Worm (Caenorhabditis elegans) whole organism, L3 larva: ENCODE results near the gene F38B7.17.

ENCODE experiments used
- R02D3.7 ChIP-seq: fragments of 150-350 bp; optimal IDR thresholded peaks from 2 replicates; lab custom pipeline; 2014; ENCODE audit warnings: missing biosample characterization, missing genetic modification characterization
- ZK546.5 ChIP-seq: sonication (generic microtip); optimal IDR thresholded peaks from 2 replicates; lab custom pipeline; 2017; ENCODE audit warnings: missing biosample characterization, missing genetic modification characterization
- aly-2 ChIP-seq: fragments of 150-350 bp; optimal IDR thresholded peaks from 2 replicates; lab custom pipeline; 2014; ENCODE audit warnings: missing biosample characterization, missing genetic modification characterization
- ama-1 ChIP-seq: fragments of 150-350 bp; optimal IDR thresholded peaks from 2 replicates; lab custom pipeline; 2018
- ceh-28 ChIP-seq: fragments of 150-350 bp; optimal IDR thresholded peaks from 2 replicates; lab custom pipeline; 2014; ENCODE audit warnings: missing biosample characterization, missing genetic modification reagents, missing genetic modification characterization
- ceh-82 ChIP-seq: fragments of 150-350 bp; optimal IDR thresholded peaks from 2 replicates; lab custom pipeline; 2014; ENCODE audit warnings: missing biosample characterization, missing genetic modification characterization
- daf-12 ChIP-seq: fragments of 150-350 bp; optimal IDR thresholded peaks from 2 replicates; lab custom pipeline; 2014; ENCODE audit warnings: missing biosample characterization, missing genetic modification reagents, missing genetic modification characterization
- egl-27 ChIP-seq: sonication (generic microtip); optimal IDR thresholded peaks from 4 replicates; lab custom pipeline; 2017; ENCODE audit warnings: missing biosample characterization, missing genetic modification reagents, missing genetic modification characterization
- egl-5 ChIP-seq: fragments of 150-350 bp; optimal IDR thresholded peaks from 2 replicates; lab custom pipeline; 2017; ENCODE audit warnings: missing biosample characterization, missing genetic modification reagents, missing genetic modification characterization, inconsistent platforms
- elt-1 ChIP-seq: fragments of 150-350 bp; optimal IDR thresholded peaks from 2 replicates; lab custom pipeline; 2014; ENCODE audit warnings: missing biosample characterization, missing genetic modification characterization
- elt-2 ChIP-seq: sonication (generic microtip); optimal IDR thresholded peaks from 2 replicates; lab custom pipeline; 2016; ENCODE audit warnings: missing genetic modification reagents, mild to moderate bottlenecking, missing genetic modification characterization, missing compliant biosample characterization
- elt-3 ChIP-seq, 3 experiments: fragments of 150-350 bp in 1 of 3; sonication (generic microtip) in 2 of 3; optimal IDR thresholded peaks; 2 replicates in 2 of 3; 4 replicates in 1 of 3; lab custom pipeline; 2014 to 2017; ENCODE audit warnings: missing biosample characterization in 3 of 3, missing genetic modification characterization in 3 of 3
- eor-1 ChIP-seq, 2 experiments: fragments of 150-350 bp; optimal IDR thresholded peaks; 2 replicates each; lab custom pipeline; 2014 to 2018; ENCODE audit warnings: missing biosample characterization in 2 of 2, missing genetic modification characterization in 2 of 2
- fkh-10 ChIP-seq: sonication (generic microtip); optimal IDR thresholded peaks from 2 replicates; lab custom pipeline; 2017; ENCODE audit warnings: missing biosample characterization, missing genetic modification reagents, missing genetic modification characterization
- fkh-2 ChIP-seq: fragments of 150-350 bp; optimal IDR thresholded peaks from 2 replicates; lab custom pipeline; 2014; ENCODE audit warnings: missing biosample characterization, missing genetic modification reagents, missing genetic modification characterization
- hmg-11 ChIP-seq: sonication (generic microtip); optimal IDR thresholded peaks from 2 replicates; lab custom pipeline; 2016; ENCODE audit warnings: missing genetic modification characterization, missing compliant biosample characterization
- jun-1 ChIP-seq: fragments of 150-350 bp; optimal IDR thresholded peaks from 2 replicates; lab custom pipeline; 2014; ENCODE audit warnings: missing biosample characterization, missing genetic modification reagents, missing genetic modification characterization
- lin-15B ChIP-seq: fragments of 150-350 bp; optimal IDR thresholded peaks from 2 replicates; lab custom pipeline; 2014; ENCODE audit warnings: missing biosample characterization, missing genetic modification characterization
- lin-39 ChIP-seq: fragments of 150-350 bp; optimal IDR thresholded peaks from 2 replicates; lab custom pipeline; 2018; ENCODE audit warnings: missing biosample characterization, missing genetic modification reagents, missing genetic modification characterization
- lsy-12 ChIP-seq: sonication (generic microtip); optimal IDR thresholded peaks from 2 replicates; lab custom pipeline; 2016; ENCODE audit warnings: mild to moderate bottlenecking, missing genetic modification characterization, missing compliant biosample characterization
- mdl-1 ChIP-seq: fragments of 150-350 bp; optimal IDR thresholded peaks from 2 replicates; lab custom pipeline; 2014; ENCODE audit warnings: missing biosample characterization, missing genetic modification characterization
- mml-1 ChIP-seq: fragments of 150-350 bp; sonication (generic microtip); optimal IDR thresholded peaks from 3 replicates; lab custom pipeline; 2014; ENCODE audit warnings: missing biosample characterization, missing genetic modification characterization
- nfya-1 ChIP-seq: sonication (generic microtip); optimal IDR thresholded peaks from 2 replicates; lab custom pipeline; 2017; ENCODE audit warnings: missing genetic modification characterization, mild to moderate bottlenecking, missing compliant biosample characterization, antibody characterized with exemption, moderate library complexity; ENCODE audit not compliant: insufficient read depth
- nhr-11 ChIP-seq: fragments of 150-350 bp; optimal IDR thresholded peaks from 2 replicates; lab custom pipeline; 2014; ENCODE audit warnings: missing biosample characterization, missing genetic modification characterization
- nhr-23 ChIP-seq: fragments of 150-350 bp; optimal IDR thresholded peaks from 2 replicates; lab custom pipeline; 2014; ENCODE audit warnings: missing biosample characterization, missing genetic modification reagents, missing genetic modification characterization
- nhr-25 ChIP-seq: sonication (generic microtip); optimal IDR thresholded peaks from 2 replicates; lab custom pipeline; 2017; ENCODE audit warnings: missing biosample characterization, missing genetic modification characterization
- nhr-43 ChIP-seq: sonication (generic microtip); optimal IDR thresholded peaks from 2 replicates; lab custom pipeline; 2016; ENCODE audit warnings: mild to moderate bottlenecking, missing genetic modification characterization, missing compliant biosample characterization; ENCODE audit not compliant: poor library complexity, severe bottlenecking
- nhr-77 ChIP-seq: fragments of 150-350 bp; optimal IDR thresholded peaks from 2 replicates; lab custom pipeline; 2014; ENCODE audit warnings: missing biosample characterization, missing genetic modification characterization
- pha-4 ChIP-seq: fragments of 150-350 bp; optimal IDR thresholded peaks from 2 replicates; lab custom pipeline; 2014; ENCODE audit warnings: missing biosample characterization, missing genetic modification reagents, missing genetic modification characterization
- pqm-1 ChIP-seq: fragments of 150-350 bp; optimal IDR thresholded peaks from 2 replicates; lab custom pipeline; 2017; ENCODE audit warnings: missing biosample characterization, missing genetic modification characterization, inconsistent platforms
- sea-2 ChIP-seq: fragments of 150-350 bp; sonication (generic microtip); optimal IDR thresholded peaks from 4 replicates; lab custom pipeline; 2014; ENCODE audit warnings: missing biosample characterization, missing genetic modification reagents, missing genetic modification characterization
- snpc-4 ChIP-seq: fragments of 150-350 bp; optimal IDR thresholded peaks from 2 replicates; lab custom pipeline; 2014; ENCODE audit warnings: missing biosample characterization, missing genetic modification characterization
- tbx-2 ChIP-seq: sonication (generic microtip); optimal IDR thresholded peaks from 2 replicates; lab custom pipeline; 2016; ENCODE audit warnings: mild to moderate bottlenecking, missing genetic modification characterization, missing compliant biosample characterization
- unc-39 ChIP-seq: sonication (generic microtip); optimal IDR thresholded peaks from 4 replicates; lab custom pipeline; 2017; ENCODE audit warnings: missing biosample characterization, missing genetic modification characterization
- unc-62 ChIP-seq: fragments of 150-350 bp; sonication (generic microtip); optimal IDR thresholded peaks from 4 replicates; lab custom pipeline; 2014; ENCODE audit warnings: missing biosample characterization, missing genetic modification reagents, missing genetic modification characterization
- zag-1 ChIP-seq: fragments of 150-350 bp; optimal IDR thresholded peaks from 2 replicates; lab custom pipeline; 2014; ENCODE audit warnings: missing biosample characterization, missing genetic modification characterization
- ztf-4 ChIP-seq: fragments of 150-350 bp; optimal IDR thresholded peaks from 2 replicates; lab custom pipeline; 2014; ENCODE audit warnings: missing biosample characterization, missing genetic modification characterization

Gene F38B7.17

DNA sequence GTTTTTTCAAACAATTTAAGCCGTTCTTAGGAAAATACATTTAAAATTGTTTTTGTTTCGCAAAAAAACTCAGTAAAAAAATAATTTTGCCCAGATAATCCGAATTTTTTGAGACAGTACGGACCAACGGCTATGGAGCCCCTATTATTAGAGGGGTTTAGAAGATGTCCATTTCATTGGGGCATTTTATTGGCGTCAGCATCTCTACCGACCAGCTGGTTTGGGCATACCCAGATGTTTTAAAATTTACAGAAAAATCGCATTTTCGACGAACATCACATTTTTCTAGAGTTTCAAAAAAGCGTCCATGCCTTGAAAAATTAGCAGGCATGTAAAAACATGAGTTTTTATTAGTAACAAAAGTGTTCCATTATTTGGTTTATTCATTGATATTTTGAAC lies 7.5 kb downstream of the F38B7.17 start:
- TF ChIP-seq snpc-4 (tag; lab: Kevin White, UChicago) (no peak), unc-39 (tag; lab: Kevin White, UChicago) (no peak), ceh-82 (tag; lab: Kevin White, UChicago) (no peak), ceh-28 (tag; lab: Kevin White, UChicago) (no peak), zag-1 (no peak), fkh-2 (tag; lab: Kevin White, UChicago) (no peak), nfya-1 (no peak), aly-2 (tag; lab: Kevin White, UChicago) (no peak), egl-27 (tag; lab: Kevin White, UChicago) (no peak), lsy-12 (tag; lab: Kevin White, UChicago) (no peak), hmg-11 (no peak), R02D3.7 (no peak)
- TF ChIP-seq, all 47 proteins: peak for 0

DNA sequence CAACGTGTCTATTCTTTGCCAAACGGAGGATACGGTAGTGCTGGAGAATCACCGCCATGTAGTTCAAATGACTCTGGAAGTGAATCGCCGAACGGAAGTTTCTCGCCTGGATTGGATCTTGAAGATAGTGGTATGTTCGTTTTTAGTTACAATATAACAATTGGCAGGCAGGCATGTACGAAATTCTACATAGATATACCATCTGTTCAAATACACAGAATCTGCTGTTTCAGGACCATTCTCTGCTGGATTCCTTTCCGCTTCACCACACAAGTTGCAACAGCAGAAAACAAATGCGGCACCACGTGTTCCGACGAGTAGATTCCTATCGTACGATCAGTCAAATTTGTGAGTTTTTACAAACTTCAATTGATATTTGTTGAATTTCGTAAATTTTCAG lies 9.3 kb downstream of the F38B7.17 start:
- TF ChIP-seq nhr-23 (tag; lab: Kevin White, UChicago) (no peak), sea-2 (GFP tag; lab: Kevin White, UChicago) (no peak), unc-62 (GFP tag; lab: Kevin White, UChicago) (no peak), mml-1 (tag; lab: Kevin White, UChicago) (no peak), pqm-1 (no peak), elt-3 (tag; optimal IDR thresholded peaks at IDR 0.05; lab: Kevin White, UChicago) (no peak), mdl-1 (tag; lab: Kevin White, UChicago) (no peak), fkh-10 (no peak), ZK546.5 (tag; lab: Kevin White, UChicago) (no peak), nfya-1 (no peak), egl-27 (tag; lab: Kevin White, UChicago) (no peak), daf-12 (no peak), aly-2 (tag; lab: Kevin White, UChicago) (no peak), nhr-77 (tag; lab: Kevin White, UChicago) (no peak), eor-1 (tag; optimal IDR thresholded peaks at IDR 0.05; lab: Kevin White, UChicago) (no peak), jun-1 (tag; lab: Kevin White, UChicago) (no peak), tbx-2 (tag; lab: Kevin White, UChicago) (no peak), lin-15B (tag; lab: Kevin White, UChicago) (no peak), nhr-25 (tag; lab: Kevin White, UChicago) (no peak), ama-1 (lab: Kevin White, UChicago) (no peak)

DNA sequence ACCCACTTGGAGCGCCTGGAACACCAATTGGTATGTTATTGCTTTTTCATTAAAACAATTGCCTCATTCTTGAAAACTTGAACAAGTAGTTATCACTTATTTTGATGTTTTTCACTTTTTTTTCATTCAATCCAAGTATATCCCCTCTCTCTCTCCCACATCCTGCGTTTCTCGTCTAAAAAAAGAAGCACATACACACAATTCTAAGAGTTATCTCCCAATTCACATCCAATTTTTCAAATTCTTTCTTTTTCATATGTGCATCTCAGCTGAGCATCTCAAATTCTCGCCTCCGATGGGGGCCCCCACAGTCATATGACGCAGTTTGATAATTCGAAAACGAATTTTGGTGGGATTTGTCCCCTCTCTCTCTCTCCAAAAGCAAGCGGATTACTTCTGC lies 12.1 kb downstream of the F38B7.17 start:
- TF ChIP-seq egl-27 (tag; lab: Kevin White, UChicago) (no peak), nhr-11 (tag; lab: Kevin White, UChicago) (no peak), elt-1 (tag; lab: Kevin White, UChicago) (no peak), tbx-2 (tag; lab: Kevin White, UChicago) (no peak), mdl-1 (tag; lab: Kevin White, UChicago) (no peak)

DNA sequence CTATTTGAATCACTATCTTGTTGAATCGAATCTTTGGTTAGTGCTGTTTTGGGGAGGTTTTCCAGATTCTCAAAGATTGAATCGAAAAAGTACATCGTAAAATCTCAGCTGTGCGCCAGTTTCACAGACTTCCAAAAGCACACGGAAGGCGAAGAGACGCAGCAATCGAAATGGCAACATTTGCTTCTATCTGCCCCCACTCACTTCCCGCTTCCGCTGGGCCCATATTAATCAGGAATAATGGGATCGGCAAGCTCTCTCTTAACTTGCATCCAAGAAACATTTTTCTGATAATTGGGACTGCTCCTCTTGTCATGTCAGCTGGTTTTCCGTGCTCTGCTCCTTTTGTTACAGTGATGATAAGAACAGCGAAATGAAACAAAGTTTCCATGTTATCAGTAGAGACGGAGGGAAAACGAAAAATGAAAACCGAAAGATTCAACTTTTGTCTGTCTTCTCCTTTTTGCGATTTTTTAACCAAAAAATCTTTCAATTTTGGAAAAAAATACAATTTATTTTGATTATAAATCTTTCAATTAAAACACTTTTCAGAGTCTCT lies 13.2 kb downstream of the F38B7.17 start:
- TF ChIP-seq nfya-1 (peak; percentile 14), ama-1 (lab: Kevin White, UChicago) (no peak), eor-1 (tag; optimal IDR thresholded peaks at IDR 0.05; lab: Kevin White, UChicago) (no peak), elt-2 (tag; lab: Kevin White, UChicago) (peak; percentile 77), pha-4 (tag; lab: Kevin White, UChicago) (peak; percentile 11), lin-39 (tag; lab: Kevin White, UChicago) (peak; percentile 77), tbx-2 (tag; lab: Kevin White, UChicago) (no peak), unc-39 (tag; lab: Kevin White, UChicago) (no peak), nhr-11 (tag; lab: Kevin White, UChicago) (peak; percentile 11), pqm-1 (peak; percentile 79), egl-5 (tag; lab: Kevin White, UChicago) (peak; percentile 96), unc-62 (GFP tag; lab: Kevin White, UChicago) (no peak), ztf-4 (no peak), nhr-43 (tag; lab: Kevin White, UChicago) (no peak), R02D3.7 (no peak)
